Fruit fly (Drosophila melanogaster): ENCODE data around the gene Ran.

The Ran gene

dm6 chrX:11148272-11148835, at the start of gene Ran (continued):
- peak; percentile 31 for TF ChIP-seq CG2712 (tag; optimal IDR thresholded peaks at IDR 0.05)
- TF ChIP-seq CG1024 (GFP tag; IDR thresholded peaks at IDR 0.05): peak; percentile 83
- TF ChIP-seq CG11093 (GFP tag; IDR thresholded peaks at IDR 0.05): no peak
- no peak for TF ChIP-seq CG15479 (GFP tag; optimal IDR thresholded peaks at IDR 0.05)
- no peak for TF ChIP-seq H2.0 (GFP tag; IDR thresholded peaks at IDR 0.05)
- TF ChIP-seq CG7786 (GFP tag; optimal IDR thresholded peaks at IDR 0.05): no peak
- TF ChIP-seq CG3838 (GFP tag; optimal IDR thresholded peaks at IDR 0.05): no peak
- TF ChIP-seq CG16813 (GFP tag; IDR thresholded peaks at IDR 0.05; ENCODE audit: partially characterized antibody): 0 out of 3 replicates have a peak, but pooled peaks have one; percentile 35
- TF ChIP-seq so (GFP tag; IDR thresholded peaks at IDR 0.05): 0 out of 3 replicates have a peak, but pooled peaks have one; percentile 18
- no peak for TF ChIP-seq vfl (GFP tag; optimal IDR thresholded peaks at IDR 0.05)
- no peak for TF ChIP-seq klu (GFP tag; IDR thresholded peaks at IDR 0.05)
- TF ChIP-seq CG7357 (GFP tag; IDR thresholded peaks at IDR 0.05): peak; percentile 95
- TF ChIP-seq CG12391 (tag; optimal IDR thresholded peaks at IDR 0.05): peak; percentile 25
- no peak for TF ChIP-seq lbe (GFP tag; optimal IDR thresholded peaks at IDR 0.05)
- peak; percentile 60 for TF ChIP-seq pzg (GFP tag; optimal IDR thresholded peaks at IDR 0.05)
- peak; percentile 28; the same call in 2 of the 3 replicates for TF ChIP-seq Aef1 (GFP tag; IDR thresholded peaks at IDR 0.05)
- no peak for TF ChIP-seq CG2202 (tag; optimal IDR thresholded peaks at IDR 0.05)
- no peak for TF ChIP-seq CG5245 (GFP tag; optimal IDR thresholded peaks at IDR 0.05)
- TF ChIP-seq ind (GFP tag; optimal IDR thresholded peaks at IDR 0.05): no peak
- no peak for TF ChIP-seq CG11723 (GFP tag; optimal IDR thresholded peaks at IDR 0.05)
- no peak for TF ChIP-seq stwl (tag; optimal IDR thresholded peaks at IDR 0.05)
- TF ChIP-seq CG34224 (GFP tag; IDR thresholded peaks at IDR 0.05; ENCODE audit: partially characterized antibody): 0 out of 3 replicates have a peak, but pooled peaks have one; percentile 31
- no peak for TF ChIP-seq Hr51 (GFP tag; optimal IDR thresholded peaks at IDR 0.05)
- TF ChIP-seq CG7271 (tag; optimal IDR thresholded peaks at IDR 0.05): no peak
- TF ChIP-seq prd (optimal IDR thresholded peaks at IDR 0.05): no peak
- 0 out of 3 replicates have a peak, but pooled peaks have one; percentile 16 for TF ChIP-seq prd (GFP tag; IDR thresholded peaks at IDR 0.05)
- no peak for TF ChIP-seq CG33557 (GFP tag; optimal IDR thresholded peaks at IDR 0.05)
- no peak for TF ChIP-seq CG3163 (GFP tag; optimal IDR thresholded peaks at IDR 0.05)
- TF ChIP-seq CG5180 (GFP tag; optimal IDR thresholded peaks at IDR 0.05): no peak
- TF ChIP-seq CG11696 (GFP tag; IDR thresholded peaks at IDR 0.05): no peak
- TF ChIP-seq CG9727 (GFP tag; optimal IDR thresholded peaks at IDR 0.05): no peak
- peak; percentile 34; the same call in 1 of the 2 replicates for TF ChIP-seq nerfin-2 (GFP tag; IDR thresholded peaks at IDR 0.05; ENCODE audit: partially characterized antibody)
- TF ChIP-seq dmrt11E (tag; optimal IDR thresholded peaks at IDR 0.05): no peak
- peak; percentile 9 for TF ChIP-seq phol (tag; optimal IDR thresholded peaks at IDR 0.05)
- TF ChIP-seq CG33213 (GFP tag; optimal IDR thresholded peaks at IDR 0.05): no peak
- TF ChIP-seq CG6689 (GFP tag; IDR thresholded peaks at IDR 0.05): no peak
- peak; percentile 21 for TF ChIP-seq CG12659 (GFP tag; optimal IDR thresholded peaks at IDR 0.05)
- no peak for TF ChIP-seq CG4282 (GFP tag; optimal IDR thresholded peaks at IDR 0.05)
- no peak for TF ChIP-seq Dbx (GFP tag; IDR thresholded peaks at IDR 0.05)
- no peak for TF ChIP-seq dati (GFP tag; IDR thresholded peaks at IDR 0.05)
- TF ChIP-seq hkb (optimal IDR thresholded peaks at IDR 0.05): no peak
- TF ChIP-seq hkb (GFP tag; IDR thresholded peaks at IDR 0.05): no peak
- peak; percentile 21; the same call in 1 of the 2 replicates for TF ChIP-seq lmd (GFP tag; IDR thresholded peaks at IDR 0.05)
- TF ChIP-seq CG10274 (GFP tag; optimal IDR thresholded peaks at IDR 0.05): no peak
- TF ChIP-seq CG12104 (GFP tag; optimal IDR thresholded peaks at IDR 0.05): no peak
- TF ChIP-seq sc (optimal IDR thresholded peaks at IDR 0.05): no peak
- TF ChIP-seq sc (GFP tag; optimal IDR thresholded peaks at IDR 0.05): no peak
- TF ChIP-seq Dp (GFP tag; optimal IDR thresholded peaks at IDR 0.05): no peak
- TF ChIP-seq HLH4C (GFP tag; IDR thresholded peaks at IDR 0.05; ENCODE audit: partially characterized antibody): 0 out of 3 replicates have a peak, but pooled peaks have one; percentile 32
- TF ChIP-seq dmrt99B (tag; optimal IDR thresholded peaks at IDR 0.05): no peak

All from whole organism, embryonic.